Worm (Caenorhabditis elegans) whole organism, L1 larva: ENCODE data around the gene mdf-1.
A peak's percentile ranks its signal among the peaks of the same experiment; 100 is the strongest.

Source experiments
- C04F5.9 ChIP-seq: sonication (generic microtip); optimal IDR thresholded peaks from 2 replicates; lab custom pipeline; 2016; ENCODE audit warnings: missing genetic modification characterization, missing compliant biosample characterization
- C16A3.4 ChIP-seq: fragments of 150-350 bp; optimal IDR thresholded peaks from 2 replicates; lab custom pipeline; 2014; ENCODE audit warnings: missing biosample characterization, missing genetic modification characterization
- F16B12.6 ChIP-seq: fragments of 150-350 bp; optimal IDR thresholded peaks from 2 replicates; lab custom pipeline; 2014; ENCODE audit warnings: missing biosample characterization, missing genetic modification characterization
- Y116A8C.19 ChIP-seq: sonication (generic microtip); optimal IDR thresholded peaks from 2 replicates; lab custom pipeline; 2016; ENCODE audit warnings: missing compliant biosample characterization, missing genetic modification characterization, borderline replicate concordance
- aha-1 ChIP-seq: fragments of 150-350 bp; optimal IDR thresholded peaks from 2 replicates; lab custom pipeline; 2014; ENCODE audit warnings: missing biosample characterization, missing genetic modification characterization
- aly-2 ChIP-seq: fragments of 150-350 bp; optimal IDR thresholded peaks from 2 replicates; lab custom pipeline; 2014; ENCODE audit warnings: missing biosample characterization, missing genetic modification characterization
- ama-1 ChIP-seq: fragments of 150-350 bp; optimal IDR thresholded peaks from 2 replicates; lab custom pipeline; 2014
- ceh-63 ChIP-seq: fragments of 200-800 bp; sonication (Bioruptor generic); optimal IDR thresholded peaks from 2 replicates; lab custom pipeline; 2018; ENCODE audit warnings: mild to moderate bottlenecking, missing genetic modification characterization, missing compliant biosample characterization
- ceh-82 ChIP-seq, 3 experiments: fragments of 150-350 bp in 1 of 3; sonication (generic microtip) in 2 of 3; optimal IDR thresholded peaks; 2 replicates each; lab custom pipeline; 2014 to 2017; ENCODE audit warnings: missing biosample characterization in 3 of 3, missing genetic modification characterization in 3 of 3
- ceh-88 ChIP-seq: fragments of 200-800 bp; sonication (Bioruptor generic); IDR thresholded peaks from 2 replicates; pipeline ENCODE4 v1.3.6; 2022; ENCODE audit warnings: missing genetic modification characterization, missing compliant biosample characterization
- ceh-90 ChIP-seq: sonication (generic microtip); optimal IDR thresholded peaks from 2 replicates; lab custom pipeline; 2016; ENCODE audit warnings: missing genetic modification characterization, missing compliant biosample characterization
- dpl-1 ChIP-seq, 3 experiments: fragments of 150-350 bp in 2 of 3; sonication (generic microtip) in 1 of 3; optimal IDR thresholded peaks; 2 replicates each; lab custom pipeline; 2014 to 2017; ENCODE audit warnings: missing biosample characterization in 3 of 3, missing genetic modification characterization in 3 of 3, missing genetic modification reagents in 3 of 3
- dsc-1 ChIP-seq: sonication (generic microtip); optimal IDR thresholded peaks from 2 replicates; lab custom pipeline; 2016; ENCODE audit warnings: mild to moderate bottlenecking, missing genetic modification characterization, missing compliant biosample characterization
- efl-1 ChIP-seq, 4 experiments: fragments of 150-350 bp; optimal IDR thresholded peaks in 3 of 4; peaks in 1 of 4; 1 replicate in 1 of 4; 2 replicates in 3 of 4; lab custom pipeline; 2014; ENCODE audit warnings: missing biosample characterization in 2 of 4, missing genetic modification characterization in 2 of 4, missing genetic modification reagents in 2 of 4
- efl-3 ChIP-seq: fragments of 200-800 bp; sonication (Bioruptor generic); optimal IDR thresholded peaks from 2 replicates; lab custom pipeline; 2018; ENCODE audit warnings: mild to moderate bottlenecking, missing genetic modification characterization, missing compliant biosample characterization
- egl-13 ChIP-seq: sonication (generic microtip); optimal IDR thresholded peaks from 2 replicates; lab custom pipeline; 2016; ENCODE audit warnings: missing genotype, missing genetic modification reagents, missing genetic modification characterization, missing compliant biosample characterization
- elt-3 ChIP-seq, 6 experiments: fragments of 150-350 bp in 1 of 6; sonication (generic microtip); optimal IDR thresholded peaks; 2 replicates each; lab custom pipeline; 2017 to 2018; ENCODE audit warnings: missing biosample characterization in 6 of 6, missing genetic modification characterization in 6 of 6, inconsistent platforms in 1 of 6
- fkh-10 ChIP-seq: sonication (generic microtip); optimal IDR thresholded peaks from 2 replicates; lab custom pipeline; 2017; ENCODE audit warnings: missing biosample characterization, missing genetic modification reagents, missing genetic modification characterization
- fkh-8 ChIP-seq: sonication (generic microtip); optimal IDR thresholded peaks from 2 replicates; lab custom pipeline; 2016; ENCODE audit warnings: mild to moderate bottlenecking, missing genetic modification characterization, missing compliant biosample characterization
- hlh-4 ChIP-seq: sonication (generic microtip); optimal IDR thresholded peaks from 2 replicates; lab custom pipeline; 2016; ENCODE audit warnings: mild to moderate bottlenecking, missing genetic modification characterization, missing compliant biosample characterization
- isw-1 ChIP-seq: fragments of 200-800 bp; sonication (Bioruptor generic); IDR thresholded peaks from 2 replicates; pipeline ENCODE4 v1.3.6; 2022; ENCODE audit warnings: missing genetic modification characterization, missing compliant biosample characterization
- jun-1 ChIP-seq: fragments of 150-350 bp; optimal IDR thresholded peaks from 2 replicates; lab custom pipeline; 2014; ENCODE audit warnings: missing biosample characterization, missing genetic modification reagents, missing genetic modification characterization
- lin-14 ChIP-seq: fragments of 200-800 bp; sonication (Bioruptor generic); optimal IDR thresholded peaks from 2 replicates; lab custom pipeline; 2018; ENCODE audit warnings: mild to moderate bottlenecking, missing genetic modification characterization, moderate library complexity, missing compliant biosample characterization
- lin-35 ChIP-seq, 2 experiments: fragments of 150-350 bp; optimal IDR thresholded peaks; 2 replicates each; lab custom pipeline; 2014; ENCODE audit warnings: missing biosample characterization in 2 of 2, missing genetic modification characterization in 2 of 2, missing genetic modification reagents in 2 of 2
- lin-39 ChIP-seq: fragments of 150-350 bp; optimal IDR thresholded peaks from 2 replicates; lab custom pipeline; 2014; ENCODE audit warnings: missing biosample characterization, missing genetic modification reagents, missing genetic modification characterization
- lir-3 ChIP-seq: sonication (generic microtip); optimal IDR thresholded peaks from 2 replicates; lab custom pipeline; 2016; ENCODE audit warnings: mild to moderate bottlenecking, missing genetic modification characterization, moderate library complexity, missing compliant biosample characterization; ENCODE audit not compliant: poor library complexity
- lsy-2 ChIP-seq, 2 experiments: fragments of 150-350 bp; optimal IDR thresholded peaks; 2 replicates each; lab custom pipeline; 2014; ENCODE audit warnings: missing biosample characterization in 2 of 2, missing genetic modification characterization in 2 of 2
- mef-2 ChIP-seq: fragments of 150-350 bp; optimal IDR thresholded peaks from 2 replicates; lab custom pipeline; 2014; ENCODE audit warnings: missing biosample characterization, missing genetic modification characterization
- mep-1 ChIP-seq: fragments of 150-350 bp; optimal IDR thresholded peaks from 2 replicates; lab custom pipeline; 2014; ENCODE audit warnings: missing biosample characterization, missing genetic modification characterization
- nhr-28 ChIP-seq: fragments of 150-350 bp; optimal IDR thresholded peaks from 2 replicates; lab custom pipeline; 2014; ENCODE audit warnings: missing biosample characterization, missing genetic modification characterization
- nhr-47 ChIP-seq: sonication (generic microtip); optimal IDR thresholded peaks from 2 replicates; lab custom pipeline; 2016; ENCODE audit warnings: mild to moderate bottlenecking, missing genetic modification characterization, moderate library complexity, missing compliant biosample characterization
- nhr-71 ChIP-seq: sonication (generic microtip); optimal IDR thresholded peaks from 2 replicates; lab custom pipeline; 2016; ENCODE audit warnings: mild to moderate bottlenecking, missing genetic modification characterization, moderate library complexity, missing compliant biosample characterization
- nhr-76 ChIP-seq: sonication (generic microtip); optimal IDR thresholded peaks from 2 replicates; lab custom pipeline; 2017; ENCODE audit warnings: missing biosample characterization, missing genetic modification characterization
- nhr-77 ChIP-seq: fragments of 150-350 bp; optimal IDR thresholded peaks from 2 replicates; lab custom pipeline; 2014; ENCODE audit warnings: missing biosample characterization, missing genetic modification characterization
- nhr-84 ChIP-seq: sonication (generic microtip); optimal IDR thresholded peaks from 2 replicates; lab custom pipeline; 2017; ENCODE audit warnings: missing biosample characterization, missing genetic modification characterization
- nhr-90 ChIP-seq: sonication (generic microtip); optimal IDR thresholded peaks from 2 replicates; lab custom pipeline; 2016; ENCODE audit warnings: mild to moderate bottlenecking, missing genetic modification characterization, missing compliant biosample characterization; ENCODE audit not compliant: poor library complexity
- pax-3 ChIP-seq: fragments of 200-800 bp; sonication (Bioruptor generic); optimal IDR thresholded peaks from 2 replicates; lab custom pipeline; 2018; ENCODE audit warnings: mild to moderate bottlenecking, missing genetic modification characterization, moderate library complexity, missing compliant biosample characterization
- pqm-1 ChIP-seq: sonication (generic microtip); optimal IDR thresholded peaks from 3 replicates; lab custom pipeline; 2017; ENCODE audit warnings: missing biosample characterization, missing genetic modification characterization
- rnt-1 ChIP-seq: sonication (generic microtip); optimal IDR thresholded peaks from 2 replicates; lab custom pipeline; 2016; ENCODE audit warnings: mild to moderate bottlenecking, missing genetic modification characterization, moderate library complexity, missing compliant biosample characterization
- skn-1 ChIP-seq: fragments of 150-350 bp; optimal IDR thresholded peaks from 2 replicates; lab custom pipeline; 2014; ENCODE audit warnings: missing biosample characterization, missing genetic modification characterization
- snpc-4 ChIP-seq: fragments of 150-350 bp; optimal IDR thresholded peaks from 2 replicates; lab custom pipeline; 2014; ENCODE audit warnings: missing biosample characterization, missing genetic modification characterization
- sox-4 ChIP-seq: sonication (generic microtip); optimal IDR thresholded peaks from 2 replicates; lab custom pipeline; 2016; ENCODE audit warnings: missing genetic modification characterization, missing compliant biosample characterization
- sup-37 ChIP-seq: fragments of 200-800 bp; sonication (Bioruptor generic); optimal IDR thresholded peaks from 2 replicates; lab custom pipeline; 2018; ENCODE audit warnings: mild to moderate bottlenecking, missing genetic modification characterization, missing compliant biosample characterization
- swsn-7 ChIP-seq: sonication (generic microtip); optimal IDR thresholded peaks from 2 replicates; lab custom pipeline; 2016; ENCODE audit warnings: missing genetic modification characterization, missing compliant biosample characterization
- tlp-1 ChIP-seq: fragments of 150-350 bp; optimal IDR thresholded peaks from 2 replicates; lab custom pipeline; 2014; ENCODE audit warnings: missing biosample characterization, missing genetic modification characterization
- unc-30 ChIP-seq: sonication (generic microtip); optimal IDR thresholded peaks from 2 replicates; lab custom pipeline; 2017; ENCODE audit warnings: missing biosample characterization, missing genetic modification characterization
- vab-15 ChIP-seq: sonication (generic microtip); optimal IDR thresholded peaks from 2 replicates; lab custom pipeline; 2017; ENCODE audit warnings: missing genotype, mild to moderate bottlenecking, missing genetic modification characterization, missing compliant biosample characterization
- zip-4 ChIP-seq: fragments of 200-800 bp; sonication (Bioruptor generic); optimal IDR thresholded peaks from 2 replicates; lab custom pipeline; 2018; ENCODE audit warnings: mild to moderate bottlenecking, missing genetic modification characterization, moderate library complexity, missing compliant biosample characterization
- ztf-4 ChIP-seq: fragments of 150-350 bp; optimal IDR thresholded peaks from 2 replicates; lab custom pipeline; 2014; ENCODE audit warnings: missing biosample characterization, missing genetic modification characterization

The mdf-1 gene

ce11 chrV:9561624-9562179 is 17.7 kb upstream of the mdf-1 start, which contains the start of gene rgef-1 (continued):
- TF ChIP-seq nhr-77 (tag; lab: Kevin White, UChicago) = no peak
- no peak for TF ChIP-seq F16B12.6 (tag; lab: Kevin White, UChicago)
- TF ChIP-seq nhr-84 (tag; lab: Kevin White, UChicago) = no peak
- TF ChIP-seq dpl-1 (GFP tag; optimal IDR thresholded peaks at IDR 0.05; lab: Kevin White, UChicago) = peak in 1 of 3 experiments; percentile 25
- peak; percentile 88 for TF ChIP-seq fkh-8 (tag; lab: Kevin White, UChicago)
- TF ChIP-seq efl-3 (GFP tag; lab: Kevin White, UChicago) = no peak
- TF ChIP-seq sup-37 (GFP tag; lab: Kevin White, UChicago) = no peak
- no peak for TF ChIP-seq aha-1 (tag; lab: Kevin White, UChicago)
- TF ChIP-seq lsy-2 (tag; optimal IDR thresholded peaks at IDR 0.05; lab: Kevin White, UChicago) = peak; percentile 41 to 60
- no peak for TF ChIP-seq sox-4 (tag; lab: Kevin White, UChicago)
- no peak for TF ChIP-seq pqm-1 (tag; lab: Kevin White, UChicago)
- TF ChIP-seq lin-14 = peak; percentile 95
- TF ChIP-seq aly-2 (tag; lab: Kevin White, UChicago) = no peak
- no peak for TF ChIP-seq elt-3 (tag; optimal IDR thresholded peaks at IDR 0.05; lab: Kevin White, UChicago)
- TF ChIP-seq C16A3.4 = no peak
- no peak for TF ChIP-seq jun-1 (tag; lab: Kevin White, UChicago)
- TF ChIP-seq C04F5.9 (tag; lab: Kevin White, UChicago) = no peak
- no peak for TF ChIP-seq mep-1 (tag; lab: Kevin White, UChicago)
- TF ChIP-seq ceh-90 (tag; lab: Kevin White, UChicago) = no peak
- TF ChIP-seq rnt-1 = no peak
- peak; percentile 71 for TF ChIP-seq nhr-71 (tag; lab: Kevin White, UChicago)
- TF ChIP-seq tlp-1 (tag; lab: Kevin White, UChicago) = no peak
- no peak for TF ChIP-seq zip-4 (GFP tag; lab: Kevin White, UChicago)
- peak; percentile 30 to 82 (median 59) for TF ChIP-seq ceh-82 (tag; optimal IDR thresholded peaks at IDR 0.05; lab: Kevin White, UChicago)
- no peak for TF ChIP-seq nhr-90 (tag; lab: Kevin White, UChicago)
- TF ChIP-seq Y116A8C.19 (tag; lab: Kevin White, UChicago) = no peak
- no peak for TF ChIP-seq vab-15 (tag; lab: Kevin White, UChicago)
- no peak for TF ChIP-seq nhr-28 (tag; lab: Kevin White, UChicago)
- TF ChIP-seq isw-1 (GFP tag; lab: Robert Waterston, UW) = peak; percentile 62
- peak; percentile 35 for TF ChIP-seq dsc-1 (tag; lab: Kevin White, UChicago)
- no peak for TF ChIP-seq ceh-63 (GFP tag; lab: Kevin White, UChicago)
- TF ChIP-seq hlh-4 (tag; lab: Kevin White, UChicago) = no peak

DNA sequence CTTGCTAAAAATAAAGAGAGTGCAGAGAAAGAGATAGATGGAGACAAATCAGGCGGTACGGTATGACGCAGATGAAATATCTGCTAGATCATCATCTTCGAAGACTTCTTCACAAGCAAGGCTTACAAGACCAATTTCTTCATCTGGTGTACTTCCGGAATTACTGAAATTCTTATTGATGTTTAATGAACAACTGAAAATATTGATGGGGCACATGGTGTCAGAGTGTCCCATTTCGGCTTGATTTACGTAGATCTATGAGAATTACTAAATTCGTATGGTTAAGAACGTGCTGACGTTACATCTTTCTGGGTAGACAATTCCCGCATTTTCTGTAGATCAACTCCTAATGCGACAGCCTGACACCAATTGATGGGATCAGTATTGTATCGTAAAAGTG is 12.6 kb upstream of the mdf-1 start:
- TF ChIP-seq efl-1 (optimal IDR thresholded peaks at IDR 0.05; lab: Kevin White, UChicago) = no peak
- peak in 1 of 2 experiments; percentile 25 for TF ChIP-seq efl-1 (GFP tag; optimal IDR thresholded peaks at IDR 0.05 in 1 of 2; lab: Kevin White, UChicago)
- no peak for TF ChIP-seq egl-13
- TF ChIP-seq pax-3 (tag; lab: Kevin White, UChicago) = no peak

- TF ChIP-seq lin-35 (GFP tag; optimal IDR thresholded peaks at IDR 0.05; lab: Kevin White, UChicago) = no peak
- TF ChIP-seq ama-1 = no peak
- TF ChIP-seq snpc-4 (tag; lab: Kevin White, UChicago) = no peak
- peak; percentile 0 for TF ChIP-seq swsn-7 (tag; lab: Kevin White, UChicago)
- peak; percentile 58 for TF ChIP-seq fkh-10 (GFP tag; lab: Kevin White, UChicago)
- TF ChIP-seq ceh-88 (GFP tag; lab: Robert Waterston, UW) = no peak
- TF ChIP-seq lin-39 (tag; lab: Kevin White, UChicago) = no peak
- no peak for TF ChIP-seq Y116A8C.19 (tag; lab: Kevin White, UChicago)
- no peak for TF ChIP-seq ceh-82 (tag; optimal IDR thresholded peaks at IDR 0.05; lab: Kevin White, UChicago)
- no peak for TF ChIP-seq dpl-1 (GFP tag; optimal IDR thresholded peaks at IDR 0.05; lab: Kevin White, UChicago)
- TF ChIP-seq nhr-47 = no peak
- TF ChIP-seq ztf-4 = no peak
- no peak for TF ChIP-seq mef-2 (tag; lab: Kevin White, UChicago)
- no peak for TF ChIP-seq skn-1 (tag; lab: Kevin White, UChicago)
- TF ChIP-seq nhr-76 (tag; lab: Kevin White, UChicago) = no peak
- no peak for TF ChIP-seq pqm-1 (tag; lab: Kevin White, UChicago)
- no peak for TF ChIP-seq dsc-1 (tag; lab: Kevin White, UChicago)
- no peak for TF ChIP-seq mep-1 (tag; lab: Kevin White, UChicago)
- peak; percentile 80 for TF ChIP-seq lin-14
- no peak for TF ChIP-seq lir-3
- no peak for TF ChIP-seq unc-30 (tag; lab: Kevin White, UChicago)
- peak; percentile 18 for TF ChIP-seq nhr-71 (tag; lab: Kevin White, UChicago)
- TF ChIP-seq efl-3 (GFP tag; lab: Kevin White, UChicago) = no peak
These were observed 6.3 kb upstream of the mdf-1 start, which contains the start of gene ehbp-1 for ce11 chrV:9550313-9550712. Gene ehbp-1 (plus strand): TSS chrV:9550644.
